Worm (Caenorhabditis elegans) whole organism, L1 larva: ENCODE results near the gene ZK1320.13.

Experiments used
- aly-2 ChIP-seq: fragments of 150-350 bp; optimal IDR thresholded peaks from 2 replicates; lab custom pipeline; 2014; ENCODE audit warnings: missing biosample characterization, missing genetic modification characterization
- ama-1 ChIP-seq: fragments of 150-350 bp; optimal IDR thresholded peaks from 2 replicates; lab custom pipeline; 2014
- blmp-1 ChIP-seq: fragments of 150-350 bp; optimal IDR thresholded peaks from 2 replicates; lab custom pipeline; 2014; ENCODE audit warnings: missing biosample characterization, missing genetic modification characterization
- ceh-82 ChIP-seq, 3 experiments: fragments of 150-350 bp in 1 of 3; sonication (generic microtip) in 2 of 3; optimal IDR thresholded peaks; 2 replicates each; lab custom pipeline; 2014 to 2017; ENCODE audit warnings: missing biosample characterization in 3 of 3, missing genetic modification characterization in 3 of 3
- ceh-90 ChIP-seq: sonication (generic microtip); optimal IDR thresholded peaks from 2 replicates; lab custom pipeline; 2016; ENCODE audit warnings: missing genetic modification characterization, missing compliant biosample characterization
- efl-3 ChIP-seq: fragments of 200-800 bp; sonication (Bioruptor generic); optimal IDR thresholded peaks from 2 replicates; lab custom pipeline; 2018; ENCODE audit warnings: mild to moderate bottlenecking, missing genetic modification characterization, missing compliant biosample characterization
- egl-13 ChIP-seq: sonication (generic microtip); optimal IDR thresholded peaks from 2 replicates; lab custom pipeline; 2016; ENCODE audit warnings: missing genotype, missing genetic modification reagents, missing genetic modification characterization, missing compliant biosample characterization
- egl-27 ChIP-seq, 2 experiments: fragments of 150-350 bp in 1 of 2; sonication (generic microtip); optimal IDR thresholded peaks; 3 replicates each; lab custom pipeline; 2017 to 2018; ENCODE audit warnings: missing biosample characterization in 2 of 2, missing genetic modification characterization in 2 of 2, missing genetic modification reagents in 2 of 2
- elt-3 ChIP-seq, 6 experiments: fragments of 150-350 bp in 1 of 6; sonication (generic microtip); optimal IDR thresholded peaks; 2 replicates each; lab custom pipeline; 2017 to 2018; ENCODE audit warnings: missing biosample characterization in 6 of 6, missing genetic modification characterization in 6 of 6, inconsistent platforms in 1 of 6
- fkh-4 ChIP-seq: sonication (generic microtip); optimal IDR thresholded peaks from 2 replicates; lab custom pipeline; 2016; ENCODE audit warnings: missing compliant biosample characterization, missing genetic modification characterization, borderline replicate concordance
- fos-1 ChIP-seq: fragments of 150-350 bp; optimal IDR thresholded peaks from 2 replicates; lab custom pipeline; 2014; ENCODE audit warnings: missing biosample characterization, missing genetic modification characterization
- hlh-4 ChIP-seq: sonication (generic microtip); optimal IDR thresholded peaks from 2 replicates; lab custom pipeline; 2016; ENCODE audit warnings: mild to moderate bottlenecking, missing genetic modification characterization, missing compliant biosample characterization
- hpl-2 ChIP-seq: fragments of 150-350 bp; optimal IDR thresholded peaks from 2 replicates; lab custom pipeline; 2014; ENCODE audit warnings: missing biosample characterization, missing genetic modification reagents, missing genetic modification characterization
- jun-1 ChIP-seq: fragments of 150-350 bp; optimal IDR thresholded peaks from 2 replicates; lab custom pipeline; 2014; ENCODE audit warnings: missing biosample characterization, missing genetic modification reagents, missing genetic modification characterization
- lin-14 ChIP-seq: fragments of 200-800 bp; sonication (Bioruptor generic); optimal IDR thresholded peaks from 2 replicates; lab custom pipeline; 2018; ENCODE audit warnings: mild to moderate bottlenecking, missing genetic modification characterization, moderate library complexity, missing compliant biosample characterization
- lin-15B ChIP-seq: fragments of 150-350 bp; sonication (generic microtip); optimal IDR thresholded peaks from 3 replicates; lab custom pipeline; 2014; ENCODE audit warnings: missing biosample characterization, missing genetic modification characterization
- lin-35 ChIP-seq, 2 experiments: fragments of 150-350 bp; optimal IDR thresholded peaks; 2 replicates each; lab custom pipeline; 2014; ENCODE audit warnings: missing biosample characterization in 2 of 2, missing genetic modification characterization in 2 of 2, missing genetic modification reagents in 2 of 2
- lin-39 ChIP-seq: fragments of 150-350 bp; optimal IDR thresholded peaks from 2 replicates; lab custom pipeline; 2014; ENCODE audit warnings: missing biosample characterization, missing genetic modification reagents, missing genetic modification characterization
- lsy-2 ChIP-seq, 2 experiments: fragments of 150-350 bp; optimal IDR thresholded peaks; 2 replicates each; lab custom pipeline; 2014; ENCODE audit warnings: missing biosample characterization in 2 of 2, missing genetic modification characterization in 2 of 2
- mab-9 ChIP-seq: fragments of 200-800 bp; sonication (Bioruptor generic); IDR thresholded peaks from 2 replicates; pipeline ENCODE4 v1.3.6; 2022; ENCODE audit warnings: missing genetic modification reagents, missing genetic modification characterization, missing compliant biosample characterization
- mep-1 ChIP-seq: fragments of 150-350 bp; optimal IDR thresholded peaks from 2 replicates; lab custom pipeline; 2014; ENCODE audit warnings: missing biosample characterization, missing genetic modification characterization
- nhr-11 ChIP-seq: fragments of 150-350 bp; optimal IDR thresholded peaks from 2 replicates; lab custom pipeline; 2014; ENCODE audit warnings: missing biosample characterization, missing genetic modification characterization
- nhr-20 ChIP-seq: sonication (generic microtip); optimal IDR thresholded peaks from 2 replicates; lab custom pipeline; 2016; ENCODE audit warnings: mild to moderate bottlenecking, missing genetic modification characterization, missing compliant biosample characterization
- nhr-28 ChIP-seq: fragments of 150-350 bp; optimal IDR thresholded peaks from 2 replicates; lab custom pipeline; 2014; ENCODE audit warnings: missing biosample characterization, missing genetic modification characterization
- nhr-71 ChIP-seq: sonication (generic microtip); optimal IDR thresholded peaks from 2 replicates; lab custom pipeline; 2016; ENCODE audit warnings: mild to moderate bottlenecking, missing genetic modification characterization, moderate library complexity, missing compliant biosample characterization
- nhr-84 ChIP-seq: sonication (generic microtip); optimal IDR thresholded peaks from 2 replicates; lab custom pipeline; 2017; ENCODE audit warnings: missing biosample characterization, missing genetic modification characterization
- nhr-85 ChIP-seq: sonication (generic microtip); peaks from one replicate; lab custom pipeline; 2016; ENCODE audit warnings: missing genetic modification characterization, inconsistent platforms, missing compliant biosample characterization
- pax-3 ChIP-seq: fragments of 200-800 bp; sonication (Bioruptor generic); optimal IDR thresholded peaks from 2 replicates; lab custom pipeline; 2018; ENCODE audit warnings: mild to moderate bottlenecking, missing genetic modification characterization, moderate library complexity, missing compliant biosample characterization
- rnt-1 ChIP-seq: sonication (generic microtip); optimal IDR thresholded peaks from 2 replicates; lab custom pipeline; 2016; ENCODE audit warnings: mild to moderate bottlenecking, missing genetic modification characterization, moderate library complexity, missing compliant biosample characterization
- tbx-2 ChIP-seq: sonication (generic microtip); optimal IDR thresholded peaks from 2 replicates; lab custom pipeline; 2016; ENCODE audit warnings: missing genetic modification characterization, missing compliant biosample characterization
- unc-130 ChIP-seq: fragments of 150-350 bp; optimal IDR thresholded peaks from 2 replicates; lab custom pipeline; 2017; ENCODE audit warnings: missing biosample characterization, missing genetic modification characterization, inconsistent platforms
- unc-62 ChIP-seq: fragments of 150-350 bp; optimal IDR thresholded peaks from 2 replicates; lab custom pipeline; 2014; ENCODE audit warnings: missing biosample characterization, missing genetic modification reagents, missing genetic modification characterization
- xbp-1 ChIP-seq: sonication (generic microtip); optimal IDR thresholded peaks from 2 replicates; lab custom pipeline; 2016; ENCODE audit warnings: missing genetic modification characterization, missing compliant biosample characterization
- zag-1 ChIP-seq: fragments of 150-350 bp; optimal IDR thresholded peaks from 2 replicates; lab custom pipeline; 2014; ENCODE audit warnings: missing biosample characterization, missing genetic modification characterization
- ztf-4 ChIP-seq: fragments of 150-350 bp; optimal IDR thresholded peaks from 2 replicates; lab custom pipeline; 2014; ENCODE audit warnings: missing biosample characterization, missing genetic modification characterization

The ZK1320.13 gene

ce11 chrII:9680493-9680892 is at the start of gene ZK1320.13:
Gene ZK1320.13 (plus strand): TSS chrII:9680793.
- TF ChIP-seq mab-9 (GFP tag; lab: Robert Waterston, UW) (no peak), lin-14 (GFP tag; lab: Kevin White, UChicago) (peak; percentile 28)

- no peak for TF ChIP-seq egl-27 (tag; optimal IDR thresholded peaks at IDR 0.05; lab: Kevin White, UChicago)
- no peak for TF ChIP-seq elt-3 (tag; optimal IDR thresholded peaks at IDR 0.05; lab: Kevin White, UChicago)
Measured at ce11 chrII:9636300-9636699, 44.3 kb upstream of the ZK1320.13 start, which contains the start of gene ZK1307.7. Gene ZK1307.7 (plus strand): TSS chrII:9636600.

- TF ChIP-seq xbp-1 (tag; lab: Kevin White, UChicago): no peak
- no peak for TF ChIP-seq fkh-4
- no peak for TF ChIP-seq elt-3 (tag; optimal IDR thresholded peaks at IDR 0.05; lab: Kevin White, UChicago)
- no peak for TF ChIP-seq nhr-11 (tag; lab: Kevin White, UChicago)
- no peak for TF ChIP-seq ama-1
- TF ChIP-seq nhr-71 (tag; lab: Kevin White, UChicago): no peak
- no peak for TF ChIP-seq lin-35 (GFP tag; optimal IDR thresholded peaks at IDR 0.05; lab: Kevin White, UChicago)
- no peak for TF ChIP-seq lin-39 (tag; lab: Kevin White, UChicago)
- no peak for TF ChIP-seq zag-1 (tag; lab: Kevin White, UChicago)
- no peak for TF ChIP-seq nhr-84 (tag; lab: Kevin White, UChicago)
- TF ChIP-seq nhr-28 (tag; lab: Kevin White, UChicago): no peak
- TF ChIP-seq fos-1: no peak
- TF ChIP-seq ceh-90 (tag; lab: Kevin White, UChicago): no peak
- no peak for TF ChIP-seq unc-130 (tag; lab: Kevin White, UChicago)
- no peak for TF ChIP-seq jun-1 (tag; lab: Kevin White, UChicago)
- TF ChIP-seq unc-62 (GFP tag; lab: Kevin White, UChicago): no peak
- no peak for TF ChIP-seq hpl-2 (GFP tag; lab: Kevin White, UChicago)
- TF ChIP-seq efl-3 (GFP tag; lab: Kevin White, UChicago): no peak
- no peak for TF ChIP-seq hlh-4 (tag; lab: Kevin White, UChicago)
- TF ChIP-seq pax-3: no peak
Measured at ce11 chrII:9644438-9644837, 36.2 kb upstream of the ZK1320.13 start, which contains the start of gene fzr-1. Gene fzr-1 (minus strand): TSS chrII:9644466.

ce11 chrII:9644940-9645634 is 35.5 kb upstream of the ZK1320.13 start:
- TF ChIP-seq rnt-1 (tag; lab: Kevin White, UChicago) (peak; percentile 49), ceh-82 (tag; optimal IDR thresholded peaks at IDR 0.05; lab: Kevin White, UChicago) (no peak), nhr-20 (tag; lab: Kevin White, UChicago) (no peak), lin-14 (GFP tag; lab: Kevin White, UChicago) (peak; percentile 50), mep-1 (peak; percentile 48), egl-13 (no peak), elt-3 (tag; optimal IDR thresholded peaks at IDR 0.05; lab: Kevin White, UChicago) (peak in 1 of 6 experiments; percentile 24), lin-15B (tag; lab: Kevin White, UChicago) (no peak), tbx-2 (tag; lab: Kevin White, UChicago) (no peak), nhr-71 (tag; lab: Kevin White, UChicago) (no peak), lsy-2 (tag; optimal IDR thresholded peaks at IDR 0.05; lab: Kevin White, UChicago) (no peak), blmp-1 (tag; lab: Kevin White, UChicago) (peak; percentile 56), ztf-4 (tag; lab: Kevin White, UChicago) (no peak), nhr-85 (tag; lab: Kevin White, UChicago) (peak; percentile 83), aly-2 (tag; lab: Kevin White, UChicago) (no peak), lin-39 (tag; lab: Kevin White, UChicago) (no peak), egl-27 (tag; optimal IDR thresholded peaks at IDR 0.05; lab: Kevin White, UChicago) (no peak)
- TF ChIP-seq, all 84 proteins: peak for 6
